Worm (Caenorhabditis elegans) whole organism, young adult: ENCODE results near the gene srbc-31.

ENCODE experiments used
- B0261.1 ChIP-seq: sonication (generic microtip); optimal IDR thresholded peaks from 2 replicates; lab custom pipeline; 2016; ENCODE audit warnings: mild to moderate bottlenecking, missing genetic modification characterization, moderate library complexity, missing compliant biosample characterization
- C06A6.2 ChIP-seq: fragments of 200-800 bp; sonication (Bioruptor generic); conservative IDR thresholded peaks from 2 replicates; pipeline ENCODE4 v1.3.6; 2022; ENCODE audit warnings: missing genetic modification characterization, missing compliant biosample characterization
- C17E4.6 ChIP-seq: fragments of 200-800 bp; sonication (Bioruptor generic); IDR thresholded peaks from 2 replicates; pipeline ENCODE4 v1.3.6; 2022; ENCODE audit warnings: missing genetic modification reagents, missing genetic modification characterization, missing compliant biosample characterization
- F23B12.7 ChIP-seq: sonication (generic microtip); optimal IDR thresholded peaks from 2 replicates; lab custom pipeline; 2017; ENCODE audit warnings: missing genetic modification characterization, mild to moderate bottlenecking, missing compliant biosample characterization, antibody characterized with exemption, moderate library complexity; ENCODE audit not compliant: insufficient read depth
- F39B2.1 ChIP-seq: fragments of 200-800 bp; sonication (Bioruptor generic); IDR thresholded peaks from 2 replicates; pipeline ENCODE4 v1.3.6; 2022; ENCODE audit warnings: missing genetic modification reagents, missing genetic modification characterization, missing compliant biosample characterization
- K12H6.12 ChIP-seq: fragments of 200-800 bp; sonication (Bioruptor generic); optimal IDR thresholded peaks from 2 replicates; lab custom pipeline; 2018; ENCODE audit warnings: mild to moderate bottlenecking, missing genetic modification characterization, missing compliant biosample characterization
- athp-1 ChIP-seq: sonication (generic microtip); optimal IDR thresholded peaks from 2 replicates; lab custom pipeline; 2017; ENCODE audit warnings: mild to moderate bottlenecking, missing genetic modification characterization, missing compliant biosample characterization
- attf-5 ChIP-seq: fragments of 200-800 bp; sonication (Bioruptor generic); optimal IDR thresholded peaks from 2 replicates; lab custom pipeline; 2018; ENCODE audit warnings: mild to moderate bottlenecking, missing genetic modification characterization, missing compliant biosample characterization
- ceh-79 ChIP-seq: sonication (generic microtip); optimal IDR thresholded peaks from 2 replicates; lab custom pipeline; 2017; ENCODE audit warnings: mild to moderate bottlenecking, missing genetic modification characterization, missing compliant biosample characterization
- efl-1 ChIP-seq: fragments of 150-350 bp; optimal IDR thresholded peaks from 2 replicates; lab custom pipeline; 2014; ENCODE audit warnings: missing biosample characterization, missing genetic modification reagents, missing genetic modification characterization
- egl-18 ChIP-seq: fragments of 200-800 bp; sonication (Bioruptor generic); IDR thresholded peaks from 2 replicates; pipeline ENCODE4 v1.3.6; 2022; ENCODE audit warnings: missing genetic modification reagents, missing genetic modification characterization, missing compliant biosample characterization
- egl-44 ChIP-seq: fragments of 200-800 bp; sonication (Bioruptor generic); IDR thresholded peaks from 2 replicates; pipeline ENCODE4 v1.3.6; 2022; ENCODE audit warnings: missing genetic modification reagents, missing genetic modification characterization, missing compliant biosample characterization
- egrh-3 ChIP-seq: fragments of 200-800 bp; sonication (Bioruptor generic); IDR thresholded peaks from 2 replicates; pipeline ENCODE4 v1.3.6; 2022; ENCODE audit warnings: missing genetic modification reagents, missing genetic modification characterization, missing compliant biosample characterization
- ekl-4 ChIP-seq: fragments of 200-800 bp; sonication (Bioruptor generic); IDR thresholded peaks from 2 replicates; pipeline ENCODE4 v1.3.6; 2022; ENCODE audit warnings: missing genetic modification reagents, missing genetic modification characterization, missing compliant biosample characterization
- ets-4 ChIP-seq: fragments of 200-800 bp; sonication (Bioruptor generic); optimal IDR thresholded peaks from 2 replicates; lab custom pipeline; 2018; ENCODE audit warnings: mild to moderate bottlenecking, missing genetic modification characterization, missing compliant biosample characterization
- hmg-20 ChIP-seq: fragments of 200-800 bp; sonication (Bioruptor generic); IDR thresholded peaks from 2 replicates; pipeline ENCODE4 v1.3.6; 2022; ENCODE audit warnings: missing genetic modification reagents, missing genetic modification characterization, missing compliant biosample characterization
- hrde-1 ChIP-seq: sonication (generic microtip); optimal IDR thresholded peaks from 2 replicates; lab custom pipeline; 2016; ENCODE audit warnings: missing genetic modification characterization, mild to moderate bottlenecking, missing compliant biosample characterization, moderate library complexity, missing genotype, missing genetic modification reagents, borderline replicate concordance
- let-526 ChIP-seq: fragments of 200-800 bp; sonication (Bioruptor generic); IDR thresholded peaks from 2 replicates; pipeline ENCODE4 v1.3.6; 2022; ENCODE audit warnings: missing genetic modification reagents, missing genetic modification characterization, missing compliant biosample characterization
- let-607 ChIP-seq, 2 experiments: fragments of 200-800 bp in 1 of 2; sonication (Bioruptor generic) in 1 of 2; sonication (generic microtip) in 1 of 2; optimal IDR thresholded peaks; 2 replicates each; lab custom pipeline; 2016 to 2018; ENCODE audit warnings: mild to moderate bottlenecking in 2 of 2, missing compliant biosample characterization in 2 of 2, missing genetic modification characterization in 2 of 2, moderate library complexity in 2 of 2, missing genotype in 1 of 2
- lir-1 ChIP-seq: fragments of 200-800 bp; sonication (Bioruptor generic); conservative IDR thresholded peaks from 2 replicates; pipeline ENCODE4 v1.3.6; 2022; ENCODE audit warnings: missing genetic modification reagents, missing genetic modification characterization, missing compliant biosample characterization
- lsl-1 ChIP-seq: fragments of 200-800 bp; sonication (Bioruptor generic); optimal IDR thresholded peaks from 2 replicates; lab custom pipeline; 2018; ENCODE audit warnings: mild to moderate bottlenecking, missing genetic modification characterization, moderate library complexity, missing compliant biosample characterization
- madf-3 ChIP-seq: fragments of 200-800 bp; sonication (Bioruptor generic); IDR thresholded peaks from 2 replicates; pipeline ENCODE4 v1.3.6; 2022; ENCODE audit warnings: missing genetic modification reagents, missing genetic modification characterization, missing compliant biosample characterization
- mcd-1 ChIP-seq: fragments of 200-800 bp; sonication (Bioruptor generic); IDR thresholded peaks from 2 replicates; pipeline ENCODE4 v1.3.6; 2022; ENCODE audit warnings: missing genetic modification reagents, missing genetic modification characterization, missing compliant biosample characterization
- mxl-1 ChIP-seq: sonication (generic microtip); optimal IDR thresholded peaks from 2 replicates; lab custom pipeline; 2016; ENCODE audit warnings: missing genetic modification characterization, missing compliant biosample characterization
- nfya-1 ChIP-seq: sonication (generic microtip); optimal IDR thresholded peaks from 2 replicates; lab custom pipeline; 2017; ENCODE audit warnings: antibody characterized with exemption, missing compliant biosample characterization, missing genetic modification characterization, borderline replicate concordance; ENCODE audit not compliant: insufficient read depth
- nhr-120 ChIP-seq: fragments of 200-800 bp; sonication (Bioruptor generic); IDR thresholded peaks from 2 replicates; pipeline ENCODE4 v1.3.6; 2022; ENCODE audit warnings: missing genetic modification characterization, missing compliant biosample characterization
- nhr-179 ChIP-seq: sonication (generic microtip); optimal IDR thresholded peaks from 2 replicates; lab custom pipeline; 2016; ENCODE audit warnings: mild to moderate bottlenecking, missing genetic modification characterization, missing compliant biosample characterization
- nhr-80 ChIP-seq: sonication (generic microtip); optimal IDR thresholded peaks from 2 replicates; lab custom pipeline; 2016; ENCODE audit warnings: missing genetic modification characterization, missing compliant biosample characterization
- nhr-90 ChIP-seq: sonication (generic microtip); optimal IDR thresholded peaks from 2 replicates; lab custom pipeline; 2016; ENCODE audit warnings: missing genotype, mild to moderate bottlenecking, missing genetic modification characterization, missing compliant biosample characterization
- pha-4 ChIP-seq: fragments of 150-350 bp; sonication (generic microtip); optimal IDR thresholded peaks from 2 replicates; lab custom pipeline; 2014; ENCODE audit warnings: missing biosample characterization, missing genetic modification reagents, missing genetic modification characterization
- rcor-1 ChIP-seq: fragments of 200-800 bp; sonication (Bioruptor generic); IDR thresholded peaks from 2 replicates; pipeline ENCODE4 v1.3.6; 2022; ENCODE audit warnings: missing genetic modification reagents, missing genetic modification characterization, missing compliant biosample characterization
- sdz-38 ChIP-seq: sonication (generic microtip); optimal IDR thresholded peaks from 2 replicates; lab custom pipeline; 2016; ENCODE audit warnings: missing genotype, missing genetic modification characterization, missing compliant biosample characterization
- snpc-1.3 ChIP-seq: sonication (generic microtip); optimal IDR thresholded peaks from 2 replicates; lab custom pipeline; 2017; ENCODE audit warnings: missing genetic modification characterization, mild to moderate bottlenecking, missing compliant biosample characterization, antibody characterized with exemption, moderate library complexity, missing genotype, missing genetic modification reagents; ENCODE audit not compliant: insufficient read depth
- tbp1 ChIP-seq: fragments of 200-800 bp; sonication (Bioruptor generic); optimal IDR thresholded peaks from 2 replicates; lab custom pipeline; 2018; ENCODE audit warnings: mild to moderate bottlenecking, missing genetic modification characterization, missing compliant biosample characterization
- unc-62 ChIP-seq: fragments of 150-350 bp; optimal IDR thresholded peaks from 2 replicates; lab custom pipeline; 2014; ENCODE audit warnings: missing biosample characterization, missing genetic modification reagents, missing genetic modification characterization
- ztf-18 ChIP-seq: sonication (generic microtip); optimal IDR thresholded peaks from 2 replicates; lab custom pipeline; 2016; ENCODE audit warnings: missing genotype, mild to moderate bottlenecking, missing genetic modification characterization, missing compliant biosample characterization
- ztf-25 ChIP-seq: fragments of 200-800 bp; sonication (Bioruptor generic); IDR thresholded peaks from 2 replicates; pipeline ENCODE4 v1.3.6; 2022; ENCODE audit warnings: missing genetic modification reagents, missing genetic modification characterization, missing compliant biosample characterization

srbc-31 gene

DNA sequence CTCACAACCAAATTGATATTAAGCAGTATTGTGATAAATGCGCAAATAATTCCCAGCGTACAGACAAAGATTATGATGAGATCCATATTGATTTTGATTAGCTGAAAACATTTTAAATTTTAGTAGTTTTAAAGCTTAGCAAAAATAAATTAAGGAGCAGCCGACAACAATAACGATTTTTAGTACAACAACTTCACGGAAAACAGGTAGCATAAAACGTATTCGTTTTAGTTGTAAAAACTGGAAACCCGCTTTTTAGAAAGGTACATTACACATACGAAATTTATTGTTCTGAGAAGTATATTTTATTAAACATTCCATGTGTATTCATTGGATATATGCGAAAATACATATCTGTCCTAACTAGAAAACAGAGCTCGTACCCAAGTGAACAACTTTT, 13.0 kb upstream of the srbc-31 start, which contains the start of gene srbc-36:
Gene srbc-36, minus strand, starts transcription at position 101 of the 400 bp plus-strand sequence.
- TF ChIP-seq let-526 (GFP tag; lab: Robert Waterston, UW) (no peak), egl-44 (no peak), F23B12.7 (tag; lab: Kevin White, UChicago) (no peak), let-607 (tag; optimal IDR thresholded peaks at IDR 0.05; lab: Kevin White, UChicago) (no peak), attf-5 (GFP tag; lab: Kevin White, UChicago) (no peak), mcd-1 (GFP tag; lab: Robert Waterston, UW) (no peak), B0261.1 (tag; lab: Kevin White, UChicago) (no peak), snpc-1.3 (tag; lab: Kevin White, UChicago) (no peak), nhr-179 (tag; lab: Kevin White, UChicago) (no peak), hmg-20 (no peak), rcor-1 (GFP tag; lab: Robert Waterston, UW) (no peak), K12H6.12 (tag; lab: Kevin White, UChicago) (no peak), ceh-79 (tag; lab: Kevin White, UChicago) (no peak), ztf-25 (GFP tag; lab: Robert Waterston, UW) (no peak), nhr-90 (tag; lab: Kevin White, UChicago) (no peak), lsl-1 (GFP tag; lab: Kevin White, UChicago) (no peak)
- TF ChIP-seq, all 124 proteins: peak for 0

DNA sequence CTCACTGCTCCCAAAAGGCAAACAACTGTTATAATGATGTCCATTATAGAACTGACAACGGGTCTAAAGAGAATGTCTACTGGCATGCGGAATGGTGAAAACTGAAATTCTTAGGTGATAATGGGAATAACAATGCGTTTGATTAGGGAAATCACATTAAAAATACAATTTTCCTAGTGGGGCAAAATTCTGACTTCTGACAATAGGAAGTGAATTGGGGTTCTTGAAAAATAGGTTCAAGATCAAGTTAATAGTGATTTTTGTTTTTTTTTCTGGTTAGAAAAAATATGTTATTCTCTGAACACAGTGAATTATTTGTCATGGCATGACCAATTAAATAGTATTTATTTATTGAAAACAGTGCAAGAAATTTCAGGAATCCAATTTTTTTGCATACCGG, 9.5 kb upstream of the srbc-31 start, which contains the start of gene srbc-32:
Gene srbc-32, minus strand, starts transcription at position 101 of the 400 bp plus-strand sequence.
- no peak for TF ChIP-seq C17E4.6 (GFP tag; lab: Robert Waterston, UW)
- no peak for TF ChIP-seq sdz-38 (tag; lab: Kevin White, UChicago)
- TF ChIP-seq ets-4 (GFP tag; lab: Kevin White, UChicago): no peak
- TF ChIP-seq pha-4 (tag; lab: Kevin White, UChicago): no peak
- TF ChIP-seq tbp1: no peak
- no peak for TF ChIP-seq lir-1 (GFP tag; lab: Robert Waterston, UW)
- TF ChIP-seq F23B12.7 (tag; lab: Kevin White, UChicago): no peak
- TF ChIP-seq attf-5 (GFP tag; lab: Kevin White, UChicago): no peak
- no peak for TF ChIP-seq madf-3 (GFP tag; lab: Robert Waterston, UW)
- no peak for TF ChIP-seq unc-62 (GFP tag; lab: Kevin White, UChicago)
- TF ChIP-seq athp-1 (tag; lab: Kevin White, UChicago): no peak
- no peak for TF ChIP-seq F39B2.1 (GFP tag; lab: Robert Waterston, UW)
- TF ChIP-seq K12H6.12 (tag; lab: Kevin White, UChicago): no peak

DNA sequence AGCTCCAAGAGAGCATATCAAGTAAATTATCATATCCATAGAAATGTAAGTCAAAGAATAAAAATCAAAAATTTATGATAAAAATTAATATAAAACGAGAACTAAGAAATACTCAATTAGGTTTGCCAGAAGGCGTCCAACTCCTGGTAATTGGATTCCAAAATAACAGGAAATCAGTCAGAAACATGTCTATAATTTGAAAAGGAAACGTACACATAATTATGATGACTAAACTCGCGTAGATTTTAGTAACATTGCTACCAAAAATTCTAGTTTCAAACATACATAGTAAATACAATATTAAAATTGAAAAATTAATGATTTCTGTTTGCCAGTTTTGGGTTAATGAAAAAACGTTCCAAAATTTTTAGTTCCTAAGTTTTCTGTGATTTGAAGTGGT, 7.3 kb upstream of the srbc-31 start, which contains the start of gene srbc-33:
Gene srbc-33, minus strand, starts transcription at position 101 of the 400 bp plus-strand sequence.
- no peak for TF ChIP-seq nhr-80
- TF ChIP-seq mxl-1: no peak
- TF ChIP-seq lir-1 (GFP tag; lab: Robert Waterston, UW): no peak
- no peak for TF ChIP-seq nhr-120
- TF ChIP-seq ekl-4 (GFP tag; lab: Robert Waterston, UW): no peak
- TF ChIP-seq, all 124 proteins: peak for 0

ce11 chrV:3482550-3483002, 5.2 kb upstream of the srbc-31 start, which contains the start of gene lys-7:
lys-7 (minus strand) TSS chrV:3482600.
- TF ChIP-seq hrde-1 (tag; lab: Kevin White, UChicago) (no peak), ztf-18 (tag; lab: Kevin White, UChicago) (no peak), ekl-4 (GFP tag; lab: Robert Waterston, UW) (no peak), C06A6.2 (GFP tag; lab: Robert Waterston, UW) (no peak), nfya-1 (tag; lab: Kevin White, UChicago) (no peak), egrh-3 (GFP tag; lab: Robert Waterston, UW) (no peak), hmg-20 (no peak), efl-1 (GFP tag; lab: Kevin White, UChicago) (no peak), nhr-80 (no peak), egl-18 (no peak), madf-3 (GFP tag; lab: Robert Waterston, UW) (no peak)
- TF ChIP-seq, all 124 proteins: peak for 0
